Fruit fly (Drosophila melanogaster) whole organism, embryonic: ENCODE data around the gene CG5618.

Experiments
- ATbp ChIP-seq: fragments of 200-800 bp; sonication (Bioruptor generic); optimal IDR thresholded peaks from 2 replicates; lab custom pipeline; 2017; ENCODE audit warnings: missing biosample characterization, mild to moderate bottlenecking, missing genetic modification characterization, missing genetic modification reagents
- Adf1 ChIP-seq: fragments of 200-800 bp; sonication (Bioruptor generic); IDR thresholded peaks from 2 replicates; pipeline ENCODE4 v1.3.6; 2022; ENCODE audit warnings: missing biosample characterization, missing genetic modification characterization
- CG10274 ChIP-seq: fragments of 200-800 bp; sonication (Bioruptor generic); optimal IDR thresholded peaks from 3 replicates; lab custom pipeline; 2017; ENCODE audit warnings: missing biosample characterization, mild to moderate bottlenecking, missing genetic modification characterization
- CG10321 ChIP-seq: fragments of 200-800 bp; sonication (Bioruptor generic); IDR thresholded peaks from 2 replicates; pipeline ENCODE4 v1.3.6; 2022; ENCODE audit warnings: missing biosample characterization, missing genetic modification characterization
- CG11723 ChIP-seq: fragments of 200-800 bp; sonication (Bioruptor generic); optimal IDR thresholded peaks from 2 replicates; lab custom pipeline; 2017; ENCODE audit warnings: missing biosample characterization, mild to moderate bottlenecking, missing genetic modification characterization
- CG12104 ChIP-seq: fragments of 200-800 bp; sonication (Bioruptor generic); optimal IDR thresholded peaks from 3 replicates; lab custom pipeline; 2016; ENCODE audit warnings: missing biosample characterization, missing genetic modification characterization
- CG12236 ChIP-seq: fragments of 200-800 bp; sonication (Bioruptor generic); optimal IDR thresholded peaks from 2 replicates; lab custom pipeline; 2016; ENCODE audit warnings: missing biosample characterization, missing genetic modification characterization
- CG1233 ChIP-seq: fragments of 200-800 bp; sonication (Bioruptor generic); optimal IDR thresholded peaks from 4 replicates; lab custom pipeline; 2018; ENCODE audit warnings: missing biosample characterization, mild to moderate bottlenecking, missing genetic modification characterization
- CG12391 ChIP-seq: fragments of 200-800 bp; sonication (Bioruptor generic); optimal IDR thresholded peaks from 3 replicates; lab custom pipeline; 2018; ENCODE audit warnings: missing biosample characterization, mild to moderate bottlenecking, missing genetic modification characterization, moderate library complexity
- CG12769 ChIP-seq: fragments of 200-800 bp; sonication (Bioruptor generic); optimal IDR thresholded peaks from 2 replicates; lab custom pipeline; 2019; ENCODE audit warnings: missing biosample characterization, mild to moderate bottlenecking, missing genetic modification characterization, moderate library complexity
- CG13287 ChIP-seq: fragments of 200-800 bp; sonication (Bioruptor generic); IDR thresholded peaks from 2 replicates; pipeline ENCODE4 v1.3.6; 2022; ENCODE audit warnings: missing biosample characterization, missing genetic modification characterization; ENCODE audit not compliant: partially characterized antibody
- CG13894 ChIP-seq: fragments of 200-800 bp; sonication (Bioruptor generic); optimal IDR thresholded peaks from 3 replicates; lab custom pipeline; 2018; ENCODE audit warnings: missing biosample characterization, mild to moderate bottlenecking, missing genetic modification characterization, moderate library complexity
- CG1602 ChIP-seq: fragments of 200-800 bp; sonication (Bioruptor generic); optimal IDR thresholded peaks from 3 replicates; lab custom pipeline; 2016; ENCODE audit warnings: missing biosample characterization, missing genetic modification characterization
- CG1603 ChIP-seq: fragments of 200-800 bp; sonication (Bioruptor generic); optimal IDR thresholded peaks from 2 replicates; lab custom pipeline; 2019; ENCODE audit warnings: missing biosample characterization, mild to moderate bottlenecking, missing genetic modification characterization, moderate library complexity
- CG17186 ChIP-seq: fragments of 200-800 bp; sonication (Bioruptor generic); optimal IDR thresholded peaks from 3 replicates; lab custom pipeline; 2017; ENCODE audit warnings: missing biosample characterization, missing genetic modification reagents, missing genetic modification characterization
- CG2889 ChIP-seq: fragments of 200-800 bp; sonication (Bioruptor generic); IDR thresholded peaks from 3 replicates; pipeline ENCODE4 v1.3.6; 2022; ENCODE audit warnings: missing biosample characterization, missing genetic modification characterization
- CG32767 ChIP-seq: fragments of 200-800 bp; sonication (Bioruptor generic); IDR thresholded peaks from 2 replicates; pipeline ENCODE4 v1.3.6; 2022; ENCODE audit warnings: missing biosample characterization, missing genetic modification characterization
- CG3847 ChIP-seq: fragments of 200-800 bp; sonication (Bioruptor generic); IDR thresholded peaks from 2 replicates; pipeline ENCODE4 v1.3.6; 2022; ENCODE audit warnings: missing biosample characterization, missing genetic modification characterization
- CG4360 ChIP-seq: fragments of 200-800 bp; sonication (Bioruptor generic); IDR thresholded peaks from 2 replicates; pipeline ENCODE4 v1.3.6; 2022; ENCODE audit warnings: missing biosample characterization, missing genetic modification characterization
- CG5245 ChIP-seq: fragments of 200-800 bp; sonication (Bioruptor generic); optimal IDR thresholded peaks from 3 replicates; lab custom pipeline; 2016; ENCODE audit warnings: missing biosample characterization, missing genetic modification characterization
- CG6272 ChIP-seq: fragments of 200-800 bp; sonication (Bioruptor generic); IDR thresholded peaks from 2 replicates; pipeline ENCODE4 v1.3.6; 2022; ENCODE audit warnings: missing biosample characterization, missing genetic modification characterization
- CG6683 ChIP-seq: fragments of 200-800 bp; sonication (Bioruptor generic); optimal IDR thresholded peaks from 2 replicates; lab custom pipeline; 2017; ENCODE audit warnings: missing biosample characterization, mild to moderate bottlenecking, missing genetic modification characterization, missing genetic modification reagents
- CG8765 ChIP-seq: fragments of 200-800 bp; sonication (Bioruptor generic); IDR thresholded peaks from 2 replicates; pipeline ENCODE4 v1.3.6; 2022; ENCODE audit warnings: missing biosample characterization, missing genetic modification characterization
- CrebB ChIP-seq: fragments of 200-800 bp; sonication (Bioruptor generic); optimal IDR thresholded peaks from 3 replicates; lab custom pipeline; 2018; ENCODE audit warnings: missing biosample characterization, mild to moderate bottlenecking, missing genetic modification characterization
- Eip74EF ChIP-seq, 2 experiments: fragments of 200-800 bp in 1 of 2; fragments of >200 bp in 1 of 2; sonication (Bioruptor generic) in 1 of 2; optimal IDR thresholded peaks; 2 replicates each; lab custom pipeline; 2017 to 2019; ENCODE audit warnings: missing biosample characterization in 2 of 2, missing genetic modification characterization in 2 of 2, mild to moderate bottlenecking in 1 of 2, moderate library complexity in 1 of 2
- Fer1 ChIP-seq: fragments of 200-800 bp; sonication (Bioruptor generic); optimal IDR thresholded peaks from 2 replicates; lab custom pipeline; 2017; ENCODE audit warnings: missing biosample characterization, mild to moderate bottlenecking, missing genetic modification characterization
- HLHmδ ChIP-seq: fragments of 200-800 bp; sonication (Bioruptor generic); optimal IDR thresholded peaks from 2 replicates; lab custom pipeline; 2018; ENCODE audit warnings: missing biosample characterization, mild to moderate bottlenecking, missing genetic modification characterization, moderate library complexity
- Mrtf ChIP-seq: fragments of 200-800 bp; sonication (Bioruptor generic); IDR thresholded peaks from 3 replicates; pipeline ENCODE4 v1.3.6; 2022; ENCODE audit warnings: missing biosample characterization, missing genetic modification characterization
- NFAT ChIP-seq: fragments of 200-800 bp; sonication (Bioruptor generic); IDR thresholded peaks from 2 replicates; pipeline ENCODE4 v1.3.6; 2022; ENCODE audit warnings: missing biosample characterization, missing genetic modification characterization
- NK7.1 ChIP-seq: fragments of 200-800 bp; sonication (Bioruptor generic); optimal IDR thresholded peaks from 3 replicates; lab custom pipeline; 2016; ENCODE audit warnings: missing biosample characterization, missing genetic modification characterization
- Nf-YB ChIP-seq: fragments of 200-800 bp; sonication (Bioruptor generic); optimal IDR thresholded peaks from 3 replicates; lab custom pipeline; 2019; ENCODE audit warnings: missing biosample characterization, mild to moderate bottlenecking, missing genetic modification characterization, moderate library complexity
- Sry-β ChIP-seq: fragments of 200-800 bp; sonication (Bioruptor generic); optimal IDR thresholded peaks from 2 replicates; lab custom pipeline; 2018; ENCODE audit warnings: missing biosample characterization, mild to moderate bottlenecking, missing genetic modification characterization, moderate library complexity
- Tbp ChIP-seq: fragments of >200 bp; optimal IDR thresholded peaks from 2 replicates; lab custom pipeline; 2018; ENCODE audit warnings: missing biosample characterization, missing genetic modification characterization
- al ChIP-seq: fragments of 200-800 bp; sonication (Bioruptor generic); IDR thresholded peaks from 2 replicates; pipeline ENCODE4 v1.3.6; 2022; ENCODE audit warnings: missing biosample characterization, missing genetic modification characterization
- ap ChIP-seq: fragments of 200-800 bp; sonication (Bioruptor generic); IDR thresholded peaks from 2 replicates; pipeline ENCODE4 v1.3.6; 2022; ENCODE audit warnings: missing biosample characterization, missing genetic modification characterization
- ara ChIP-seq: fragments of 200-800 bp; sonication (Bioruptor generic); IDR thresholded peaks from 2 replicates; pipeline ENCODE4 v1.3.6; 2022; ENCODE audit warnings: missing biosample characterization, missing genetic modification characterization
- bigmax ChIP-seq: fragments of 200-800 bp; sonication (Bioruptor generic); optimal IDR thresholded peaks from 2 replicates; lab custom pipeline; 2018; ENCODE audit warnings: missing biosample characterization, mild to moderate bottlenecking, missing genetic modification characterization
- cg ChIP-seq: fragments of 200-800 bp; sonication (Bioruptor generic); optimal IDR thresholded peaks from 3 replicates; lab custom pipeline; 2019; ENCODE audit warnings: missing biosample characterization, mild to moderate bottlenecking, missing genetic modification characterization, moderate library complexity
- danr ChIP-seq: fragments of 200-800 bp; sonication (Bioruptor generic); IDR thresholded peaks from 2 replicates; pipeline ENCODE4 v1.3.6; 2022; ENCODE audit warnings: missing biosample characterization, missing genetic modification characterization
- nmo ChIP-seq: fragments of 200-800 bp; sonication (Bioruptor generic); optimal IDR thresholded peaks from 2 replicates; lab custom pipeline; 2018; ENCODE audit warnings: missing biosample characterization, mild to moderate bottlenecking, missing genetic modification characterization, moderate library complexity
- oc ChIP-seq: fragments of 200-800 bp; sonication (Bioruptor generic); optimal IDR thresholded peaks from 2 replicates; lab custom pipeline; 2018; ENCODE audit warnings: missing biosample characterization, mild to moderate bottlenecking, missing genetic modification characterization, moderate library complexity
- onecut ChIP-seq: fragments of 200-800 bp; sonication (Bioruptor generic); IDR thresholded peaks from 2 replicates; pipeline ENCODE4 v1.3.6; 2022; ENCODE audit warnings: missing biosample characterization, missing genetic modification characterization
- pum ChIP-seq: fragments of 200-800 bp; sonication (Bioruptor generic); optimal IDR thresholded peaks from 2 replicates; lab custom pipeline; 2016; ENCODE audit warnings: missing biosample characterization, missing genetic modification characterization
- stwl ChIP-seq: fragments of 200-800 bp; sonication (Bioruptor generic); optimal IDR thresholded peaks from 3 replicates; lab custom pipeline; 2018; ENCODE audit warnings: missing biosample characterization, mild to moderate bottlenecking, missing genetic modification characterization, moderate library complexity
- ttk ChIP-seq: fragments of 200-800 bp; sonication (Bioruptor generic); IDR thresholded peaks from 2 replicates; pipeline ENCODE4 v2.1.2; 2022; ENCODE audit warnings: missing biosample characterization, missing genetic modification characterization
- usp ChIP-seq: fragments of >200 bp; optimal IDR thresholded peaks from 2 replicates; lab custom pipeline; 2017; ENCODE audit warnings: missing biosample characterization, missing genetic modification characterization
- vfl ChIP-seq: fragments of 200-800 bp; sonication (Bioruptor generic); optimal IDR thresholded peaks from 2 replicates; lab custom pipeline; 2016; ENCODE audit warnings: missing biosample characterization, missing genetic modification characterization
- zen ChIP-seq: fragments of 200-800 bp; sonication (Bioruptor generic); optimal IDR thresholded peaks from 3 replicates; lab custom pipeline; 2018; ENCODE audit warnings: missing biosample characterization, mild to moderate bottlenecking, missing genetic modification characterization, moderate library complexity
- zfh1 ChIP-seq: fragments of 200-800 bp; sonication (Bioruptor generic); IDR thresholded peaks from 3 replicates; pipeline ENCODE4 v1.3.6; 2022; ENCODE audit warnings: missing biosample characterization, missing genetic modification characterization

CG5618 gene

DNA sequence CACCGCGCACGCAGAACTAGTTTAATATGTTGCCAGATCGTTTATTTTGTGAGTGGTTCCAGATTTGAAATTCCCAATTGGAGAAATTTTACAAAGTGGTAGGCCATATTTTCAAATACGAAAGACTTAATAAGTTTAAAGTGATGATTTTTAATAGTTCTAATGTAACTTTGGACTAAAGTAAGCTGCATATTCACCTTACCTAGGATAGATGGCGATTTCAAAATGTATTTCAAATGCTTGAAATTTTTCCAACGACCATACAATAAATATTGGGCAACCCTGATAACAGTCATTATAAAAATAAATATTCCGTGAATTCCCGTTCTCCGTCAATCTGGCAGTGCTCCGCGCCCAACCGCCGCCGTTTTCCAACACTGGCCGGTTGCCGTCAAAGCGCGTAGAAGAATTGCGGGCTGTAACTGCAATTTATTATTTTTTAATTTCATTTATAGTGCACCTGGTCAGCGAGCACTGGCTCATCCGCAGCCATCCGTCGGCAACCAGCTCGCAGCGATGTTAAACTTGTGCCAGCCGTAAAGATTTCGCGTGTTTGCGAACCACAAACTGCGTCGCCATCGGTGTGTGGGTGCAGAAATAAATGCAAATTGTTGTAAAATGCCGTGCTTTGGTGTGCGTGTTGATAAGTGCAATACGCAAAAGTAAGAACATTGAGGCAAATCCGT, 22.8 kb downstream of the CG5618 start, which contains the start of the genes Ide and RhoBTB (continued):
- TF ChIP-seq CG13894 (tag; lab: Kevin White, UChicago) (no peak), ara (GFP tag; lab: Robert Waterston, UW) (0 out of 2 replicates have a peak, but pooled peaks have one; percentile 41), CG10274 (GFP tag; lab: Kevin White, UChicago) (peak; percentile 38), CG13287 (peak; percentile 16; the same call in 1 of the 2 replicates), Sry-β (no peak), CG1233 (peak; percentile 75), pum (peak; percentile 91), CG12391 (tag; lab: Kevin White, UChicago) (peak; percentile 84), CG12769 (peak; percentile 77), CG12104 (GFP tag; lab: Kevin White, UChicago) (peak; percentile 69), Eip74EF (GFP tag; optimal IDR thresholded peaks at IDR 0.05; lab: Kevin White, UChicago) (no peak), Nf-YB (GFP tag; lab: Kevin White, UChicago) (peak; percentile 48), CG3847 (GFP tag; lab: Robert Waterston, UW) (peak; percentile 93), onecut (GFP tag; lab: Robert Waterston, UW) (no peak), ap (peak; percentile 25; the same call in 1 of the 2 replicates), CG17186 (GFP tag; lab: Kevin White, UChicago) (peak; percentile 15), al (GFP tag; lab: Robert Waterston, UW) (peak; percentile 80), Mrtf (peak; percentile 61), CG4360 (GFP tag; lab: Robert Waterston, UW) (no peak), CG8765 (GFP tag; lab: Robert Waterston, UW) (peak; percentile 66; the same call in 1 of the 2 replicates), HLHmδ (no peak), CG2889 (GFP tag; lab: Robert Waterston, UW) (peak; percentile 64; the same call in 1 of the 3 replicates), Adf1 (GFP tag; lab: Robert Waterston, UW) (peak; percentile 32; the same call in 1 of the 2 replicates), ttk (peak; percentile 53), ATbp (peak; percentile 53), CG12236 (GFP tag; lab: Kevin White, UChicago) (peak; percentile 67), CG1603 (tag; lab: Kevin White, UChicago) (no peak), bigmax (GFP tag; lab: Kevin White, UChicago) (no peak), usp (GFP tag; lab: Kevin White, UChicago) (no peak), CG5245 (peak; percentile 52), CrebB (tag; lab: Kevin White, UChicago) (peak; percentile 4), CG6683 (GFP tag; lab: Kevin White, UChicago) (peak; percentile 6), Tbp (GFP tag; lab: Kevin White, UChicago) (no peak), Fer1 (GFP tag; lab: Kevin White, UChicago) (peak; percentile 60), zfh1 (peak; percentile 48; the same call in 1 of the 3 replicates), CG6272 (GFP tag; lab: Robert Waterston, UW) (peak; percentile 82), NFAT (GFP tag; lab: Robert Waterston, UW) (peak; percentile 63), danr (GFP tag; lab: Robert Waterston, UW) (peak; percentile 70), nmo (peak; percentile 90), zen (tag; lab: Kevin White, UChicago) (peak; percentile 77), vfl (GFP tag; lab: Kevin White, UChicago) (peak; percentile 81), oc (tag; lab: Kevin White, UChicago) (no peak), CG32767 (GFP tag; lab: Robert Waterston, UW) (no peak), cg (GFP tag; lab: Kevin White, UChicago) (peak; percentile 24), CG1602 (GFP tag; lab: Kevin White, UChicago) (peak; percentile 78), stwl (tag; lab: Kevin White, UChicago) (peak; percentile 63), CG11723 (GFP tag; lab: Kevin White, UChicago) (peak; percentile 53), CG10321 (GFP tag; lab: Robert Waterston, UW) (no peak), NK7.1 (GFP tag; lab: Kevin White, UChicago) (peak; percentile 50)
